Worm (Caenorhabditis elegans) whole organism, L4 larva: ENCODE results near the gene C29F9.5.

ENCODE experiments used
- ZK337.2 ChIP-seq: fragments of 200-800 bp; sonication (Bioruptor generic); IDR thresholded peaks from 2 replicates; pipeline ENCODE4 v1.3.6; 2022; ENCODE audit warnings: missing genetic modification reagents, missing genetic modification characterization, missing compliant biosample characterization
- ZK546.5 ChIP-seq, 2 experiments: sonication (generic microtip); optimal IDR thresholded peaks; 2 replicates each; lab custom pipeline; 2017; ENCODE audit warnings: missing biosample characterization in 2 of 2, missing genetic modification characterization in 2 of 2
- arid-1 ChIP-seq: fragments of 200-800 bp; sonication (Bioruptor generic); conservative IDR thresholded peaks from 2 replicates; pipeline ENCODE4 v1.3.6; 2022; ENCODE audit warnings: missing genetic modification reagents, missing genetic modification characterization, missing compliant biosample characterization
- ceh-82 ChIP-seq: sonication (generic microtip); optimal IDR thresholded peaks from 2 replicates; lab custom pipeline; 2017; ENCODE audit warnings: missing biosample characterization, missing genetic modification characterization
- daf-8 ChIP-seq: fragments of 200-800 bp; sonication (Bioruptor generic); IDR thresholded peaks from 2 replicates; pipeline ENCODE4 v1.3.6; 2022; ENCODE audit warnings: missing genetic modification characterization, missing compliant biosample characterization
- egl-27 ChIP-seq: sonication (generic microtip); optimal IDR thresholded peaks from 3 replicates; lab custom pipeline; 2017; ENCODE audit warnings: missing biosample characterization, missing genetic modification reagents, missing genetic modification characterization
- mep-1 ChIP-seq: fragments of 150-350 bp; sonication (generic microtip); optimal IDR thresholded peaks from 3 replicates; lab custom pipeline; 2014; ENCODE audit warnings: missing biosample characterization, missing genetic modification characterization
- nhr-25 ChIP-seq: sonication (generic microtip); optimal IDR thresholded peaks from 2 replicates; lab custom pipeline; 2017; ENCODE audit warnings: missing genetic modification characterization, mild to moderate bottlenecking, missing compliant biosample characterization, antibody characterized with exemption, moderate library complexity, borderline replicate concordance; ENCODE audit not compliant: insufficient read depth
- php-3 ChIP-seq: fragments of 200-800 bp; sonication (Bioruptor generic); IDR thresholded peaks from 2 replicates; pipeline ENCODE4 v1.3.6; 2022; ENCODE audit warnings: missing genetic modification reagents, missing genetic modification characterization, missing compliant biosample characterization
- set-16 ChIP-seq: fragments of 200-800 bp; sonication (Bioruptor generic); IDR thresholded peaks from 2 replicates; pipeline ENCODE4 v1.3.6; 2022; ENCODE audit warnings: missing genetic modification reagents, missing genetic modification characterization, missing compliant biosample characterization
- skn-1 ChIP-seq: fragments of 150-350 bp; optimal IDR thresholded peaks from 2 replicates; lab custom pipeline; 2014; ENCODE audit warnings: missing biosample characterization, missing genetic modification characterization

DNA sequence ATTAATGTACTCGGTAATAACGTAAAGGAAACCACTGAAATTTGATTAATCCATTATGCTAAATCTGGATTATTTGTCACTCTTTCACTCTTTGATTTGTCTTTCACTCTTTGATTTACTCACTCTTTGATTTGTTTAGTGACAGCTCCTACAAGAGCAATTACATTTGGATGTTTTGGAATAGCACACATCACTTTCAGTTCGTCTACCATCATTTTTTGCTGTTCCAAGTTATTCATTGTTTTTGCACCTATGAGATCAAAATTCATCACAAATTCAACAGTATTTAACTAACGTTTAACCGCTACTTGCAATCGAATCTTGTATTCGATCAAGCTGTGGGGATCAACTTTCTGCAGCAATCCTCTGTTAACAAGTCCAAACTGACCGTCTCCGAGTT lies 31.8 kb downstream of the C29F9.5 start:
- TF ChIP-seq skn-1 (tag; lab: Kevin White, UChicago), result no peak
- no peak for TF ChIP-seq ZK546.5 (tag; optimal IDR thresholded peaks at IDR 0.05; lab: Kevin White, UChicago)
- TF ChIP-seq daf-8 (GFP tag; lab: Robert Waterston, UW), result no peak
- TF ChIP-seq egl-27 (tag; lab: Kevin White, UChicago), result no peak
- no peak for TF ChIP-seq ceh-82
- TF ChIP-seq php-3 (GFP tag; lab: Robert Waterston, UW), result no peak
- no peak for TF ChIP-seq ZK337.2 (GFP tag; lab: Robert Waterston, UW)
- no peak for TF ChIP-seq mep-1 (tag; lab: Kevin White, UChicago)
- no peak for TF ChIP-seq nhr-25
- no peak for TF ChIP-seq set-16 (GFP tag; lab: Robert Waterston, UW)
- no peak for TF ChIP-seq arid-1 (GFP tag; lab: Robert Waterston, UW)
